Worm (Caenorhabditis elegans) whole organism, L1 larva: ENCODE results near the gene R08D7.4.

ENCODE experiments used
- C04F5.9 ChIP-seq: sonication (generic microtip); optimal IDR thresholded peaks from 2 replicates; lab custom pipeline; 2016; ENCODE audit warnings: missing genetic modification characterization, missing compliant biosample characterization
- F16B12.6 ChIP-seq: fragments of 150-350 bp; optimal IDR thresholded peaks from 2 replicates; lab custom pipeline; 2014; ENCODE audit warnings: missing biosample characterization, missing genetic modification characterization
- Y116A8C.19 ChIP-seq: sonication (generic microtip); optimal IDR thresholded peaks from 2 replicates; lab custom pipeline; 2016; ENCODE audit warnings: missing compliant biosample characterization, missing genetic modification characterization, borderline replicate concordance
- aha-1 ChIP-seq: fragments of 150-350 bp; optimal IDR thresholded peaks from 2 replicates; lab custom pipeline; 2014; ENCODE audit warnings: missing biosample characterization, missing genetic modification characterization
- ceh-63 ChIP-seq: fragments of 200-800 bp; sonication (Bioruptor generic); optimal IDR thresholded peaks from 2 replicates; lab custom pipeline; 2018; ENCODE audit warnings: mild to moderate bottlenecking, missing genetic modification characterization, missing compliant biosample characterization
- ceh-8 ChIP-seq: fragments of 200-800 bp; sonication (Bioruptor generic); optimal IDR thresholded peaks from 2 replicates; lab custom pipeline; 2018; ENCODE audit warnings: mild to moderate bottlenecking, missing genetic modification characterization, moderate library complexity, missing compliant biosample characterization
- ceh-82 ChIP-seq, 3 experiments: fragments of 150-350 bp in 1 of 3; sonication (generic microtip) in 2 of 3; optimal IDR thresholded peaks; 2 replicates each; lab custom pipeline; 2014 to 2017; ENCODE audit warnings: missing biosample characterization in 3 of 3, missing genetic modification characterization in 3 of 3
- dsc-1 ChIP-seq: sonication (generic microtip); optimal IDR thresholded peaks from 2 replicates; lab custom pipeline; 2016; ENCODE audit warnings: mild to moderate bottlenecking, missing genetic modification characterization, missing compliant biosample characterization
- efl-1 ChIP-seq, 4 experiments: fragments of 150-350 bp; optimal IDR thresholded peaks in 3 of 4; peaks in 1 of 4; 1 replicate in 1 of 4; 2 replicates in 3 of 4; lab custom pipeline; 2014; ENCODE audit warnings: missing biosample characterization in 2 of 4, missing genetic modification characterization in 2 of 4, missing genetic modification reagents in 2 of 4
- egl-13 ChIP-seq: sonication (generic microtip); optimal IDR thresholded peaks from 2 replicates; lab custom pipeline; 2016; ENCODE audit warnings: missing genotype, missing genetic modification reagents, missing genetic modification characterization, missing compliant biosample characterization
- ets-5 ChIP-seq: fragments of 200-800 bp; sonication (Bioruptor generic); IDR thresholded peaks from 2 replicates; pipeline ENCODE4 v1.3.6; 2022; ENCODE audit warnings: missing genetic modification characterization, missing compliant biosample characterization
- fkh-4 ChIP-seq: sonication (generic microtip); optimal IDR thresholded peaks from 2 replicates; lab custom pipeline; 2016; ENCODE audit warnings: missing compliant biosample characterization, missing genetic modification characterization, borderline replicate concordance
- fkh-8 ChIP-seq: sonication (generic microtip); optimal IDR thresholded peaks from 2 replicates; lab custom pipeline; 2016; ENCODE audit warnings: mild to moderate bottlenecking, missing genetic modification characterization, missing compliant biosample characterization
- fos-1 ChIP-seq: fragments of 150-350 bp; optimal IDR thresholded peaks from 2 replicates; lab custom pipeline; 2014; ENCODE audit warnings: missing biosample characterization, missing genetic modification characterization
- hlh-4 ChIP-seq: sonication (generic microtip); optimal IDR thresholded peaks from 2 replicates; lab custom pipeline; 2016; ENCODE audit warnings: mild to moderate bottlenecking, missing genetic modification characterization, missing compliant biosample characterization
- irx-1 ChIP-seq: sonication (generic microtip); optimal IDR thresholded peaks from 2 replicates; lab custom pipeline; 2016; ENCODE audit warnings: missing genetic modification characterization, missing compliant biosample characterization
- isw-1 ChIP-seq: fragments of 200-800 bp; sonication (Bioruptor generic); IDR thresholded peaks from 2 replicates; pipeline ENCODE4 v1.3.6; 2022; ENCODE audit warnings: missing genetic modification characterization, missing compliant biosample characterization
- lin-15B ChIP-seq: fragments of 150-350 bp; sonication (generic microtip); optimal IDR thresholded peaks from 3 replicates; lab custom pipeline; 2014; ENCODE audit warnings: missing biosample characterization, missing genetic modification characterization
- lsy-2 ChIP-seq, 2 experiments: fragments of 150-350 bp; optimal IDR thresholded peaks; 2 replicates each; lab custom pipeline; 2014; ENCODE audit warnings: missing biosample characterization in 2 of 2, missing genetic modification characterization in 2 of 2
- mdl-1 ChIP-seq, 2 experiments: fragments of 150-350 bp; optimal IDR thresholded peaks; 2 replicates each; lab custom pipeline; 2014 to 2017; ENCODE audit warnings: missing biosample characterization in 2 of 2, missing genetic modification characterization in 2 of 2, inconsistent platforms in 1 of 2
- mep-1 ChIP-seq: fragments of 150-350 bp; optimal IDR thresholded peaks from 2 replicates; lab custom pipeline; 2014; ENCODE audit warnings: missing biosample characterization, missing genetic modification characterization
- nhr-19 ChIP-seq: fragments of 200-800 bp; sonication (Bioruptor generic); conservative IDR thresholded peaks from 2 replicates; pipeline ENCODE4 v1.3.6; 2022; ENCODE audit warnings: missing genetic modification characterization, missing compliant biosample characterization
- nhr-28 ChIP-seq: fragments of 150-350 bp; optimal IDR thresholded peaks from 2 replicates; lab custom pipeline; 2014; ENCODE audit warnings: missing biosample characterization, missing genetic modification characterization
- nhr-76 ChIP-seq: sonication (generic microtip); optimal IDR thresholded peaks from 2 replicates; lab custom pipeline; 2017; ENCODE audit warnings: missing biosample characterization, missing genetic modification characterization
- nhr-84 ChIP-seq: sonication (generic microtip); optimal IDR thresholded peaks from 2 replicates; lab custom pipeline; 2017; ENCODE audit warnings: missing biosample characterization, missing genetic modification characterization
- nhr-85 ChIP-seq: sonication (generic microtip); peaks from one replicate; lab custom pipeline; 2016; ENCODE audit warnings: missing genetic modification characterization, inconsistent platforms, missing compliant biosample characterization
- skn-1 ChIP-seq: fragments of 150-350 bp; optimal IDR thresholded peaks from 2 replicates; lab custom pipeline; 2014; ENCODE audit warnings: missing biosample characterization, missing genetic modification characterization
- snu-23 ChIP-seq: sonication (generic microtip); optimal IDR thresholded peaks from 2 replicates; lab custom pipeline; 2016; ENCODE audit warnings: missing genetic modification characterization, missing compliant biosample characterization
- swsn-7 ChIP-seq: sonication (generic microtip); optimal IDR thresholded peaks from 2 replicates; lab custom pipeline; 2016; ENCODE audit warnings: missing genetic modification characterization, missing compliant biosample characterization
- unc-130 ChIP-seq: fragments of 150-350 bp; optimal IDR thresholded peaks from 2 replicates; lab custom pipeline; 2017; ENCODE audit warnings: missing biosample characterization, missing genetic modification characterization, inconsistent platforms
- unc-62 ChIP-seq: fragments of 150-350 bp; optimal IDR thresholded peaks from 2 replicates; lab custom pipeline; 2014; ENCODE audit warnings: missing biosample characterization, missing genetic modification reagents, missing genetic modification characterization
- unc-86 ChIP-seq: sonication (generic microtip); optimal IDR thresholded peaks from 2 replicates; lab custom pipeline; 2016; ENCODE audit warnings: missing genetic modification characterization, missing compliant biosample characterization
- zag-1 ChIP-seq: fragments of 150-350 bp; optimal IDR thresholded peaks from 2 replicates; lab custom pipeline; 2014; ENCODE audit warnings: missing biosample characterization, missing genetic modification characterization

Gene R08D7.4

ce11 chrIII:8956146-8956646 lies 15.5 kb upstream of the R08D7.4 start, which contains the start of the genes ZK643.5 and ZK643.2 (continued):
- TF ChIP-seq nhr-28 (tag; lab: Kevin White, UChicago) (no peak), Y116A8C.19 (tag; lab: Kevin White, UChicago) (no peak), fos-1 (tag; lab: Kevin White, UChicago) (peak; percentile 21), lsy-2 (tag; optimal IDR thresholded peaks at IDR 0.05; lab: Kevin White, UChicago) (peak; percentile 92 to 98), snu-23 (GFP tag; lab: Kevin White, UChicago) (peak; percentile 80), nhr-19 (GFP tag; lab: Robert Waterston, UW) (peak; percentile 63), swsn-7 (tag; lab: Kevin White, UChicago) (peak; percentile 74), unc-86 (peak; percentile 69), unc-130 (tag; lab: Kevin White, UChicago) (peak; percentile 26), nhr-76 (tag; lab: Kevin White, UChicago) (no peak), irx-1 (peak; percentile 8), ets-5 (GFP tag; lab: Robert Waterston, UW) (no peak), fkh-8 (peak; percentile 27), lin-15B (tag; lab: Kevin White, UChicago) (peak; percentile 37), efl-1 (optimal IDR thresholded peaks at IDR 0.05; lab: Kevin White, UChicago) (peak; percentile 57 to 79), efl-1 (GFP tag; optimal IDR thresholded peaks at IDR 0.05 in 1 of 2; lab: Kevin White, UChicago) (peak; percentile 82 to 96), F16B12.6 (tag; lab: Kevin White, UChicago) (peak; percentile 87), mdl-1 (tag; optimal IDR thresholded peaks at IDR 0.05; lab: Kevin White, UChicago) (peak in 1 of 2 experiments; percentile 67), egl-13 (tag; lab: Kevin White, UChicago) (peak; percentile 65), aha-1 (tag; lab: Kevin White, UChicago) (no peak), nhr-85 (tag; lab: Kevin White, UChicago) (peak; percentile 45), ceh-82 (tag; optimal IDR thresholded peaks at IDR 0.05; lab: Kevin White, UChicago) (peak; percentile 26 to 72 (median 38)), mep-1 (tag; lab: Kevin White, UChicago) (peak; percentile 72), isw-1 (GFP tag; lab: Robert Waterston, UW) (peak; percentile 12; the same call in 1 of the 2 replicates)

ce11 chrIII:8960664-8961063 lies 11.0 kb upstream of the R08D7.4 start, which contains the start of gene ZK643.6:
TSS of gene ZK643.6 (minus strand) at chrIII:8960764.
- TF ChIP-seq egl-13 (tag; lab: Kevin White, UChicago) (no peak), fkh-4 (tag; lab: Kevin White, UChicago) (no peak), ceh-63 (no peak), nhr-76 (tag; lab: Kevin White, UChicago) (no peak), efl-1 (optimal IDR thresholded peaks at IDR 0.05; lab: Kevin White, UChicago) (no peak), efl-1 (GFP tag; optimal IDR thresholded peaks at IDR 0.05 in 1 of 2; lab: Kevin White, UChicago) (peak in 1 of 2 experiments; percentile 33), C04F5.9 (no peak), zag-1 (tag; lab: Kevin White, UChicago) (no peak), ets-5 (GFP tag; lab: Robert Waterston, UW) (no peak), nhr-85 (tag; lab: Kevin White, UChicago) (no peak), nhr-84 (no peak), fos-1 (tag; lab: Kevin White, UChicago) (no peak), unc-62 (no peak), hlh-4 (no peak), dsc-1 (tag; lab: Kevin White, UChicago) (peak; percentile 1), swsn-7 (tag; lab: Kevin White, UChicago) (no peak), mep-1 (tag; lab: Kevin White, UChicago) (no peak)

ce11 chrIII:8961993-8962392 lies 9.7 kb upstream of the R08D7.4 start, which contains the start of gene grl-25:
TSS of gene grl-25 (plus strand) at chrIII:8962293.
- no peak for TF ChIP-seq ets-5 (GFP tag; lab: Robert Waterston, UW)
- TF ChIP-seq, all 84 proteins: peak for 0

ce11 chrIII:8962475-8962874 lies 9.2 kb upstream of the R08D7.4 start:
- TF ChIP-seq ceh-63: no peak
- TF ChIP-seq Y116A8C.19 (tag; lab: Kevin White, UChicago): no peak
- TF ChIP-seq ceh-8 (GFP tag; lab: Kevin White, UChicago): peak; percentile 68
- no peak for TF ChIP-seq ceh-82 (tag; optimal IDR thresholded peaks at IDR 0.05; lab: Kevin White, UChicago)
- TF ChIP-seq skn-1 (tag; lab: Kevin White, UChicago): no peak
- TF ChIP-seq, all 84 proteins: peak for 1
